Worm (Caenorhabditis elegans) whole organism, L4 larva: ENCODE measurements around the gene vamp-8.

ENCODE experiments used
- F49E8.2 ChIP-seq: sonication (generic microtip); optimal IDR thresholded peaks from 2 replicates; lab custom pipeline; 2016; ENCODE audit warnings: missing compliant biosample characterization, mild to moderate bottlenecking, missing genetic modification characterization, borderline replicate concordance
- lin-38 ChIP-seq: fragments of 200-800 bp; sonication (Bioruptor generic); IDR thresholded peaks from 2 replicates; pipeline ENCODE4 v1.3.6; 2022; ENCODE audit warnings: missing genetic modification reagents, missing genetic modification characterization, missing compliant biosample characterization
- snpc-1.2 ChIP-seq: fragments of 200-800 bp; sonication (Bioruptor generic); IDR thresholded peaks from 2 replicates; pipeline ENCODE4 v1.3.6; 2022; ENCODE audit warnings: missing genetic modification reagents, missing genetic modification characterization, missing compliant biosample characterization

vamp-8 gene

DNA sequence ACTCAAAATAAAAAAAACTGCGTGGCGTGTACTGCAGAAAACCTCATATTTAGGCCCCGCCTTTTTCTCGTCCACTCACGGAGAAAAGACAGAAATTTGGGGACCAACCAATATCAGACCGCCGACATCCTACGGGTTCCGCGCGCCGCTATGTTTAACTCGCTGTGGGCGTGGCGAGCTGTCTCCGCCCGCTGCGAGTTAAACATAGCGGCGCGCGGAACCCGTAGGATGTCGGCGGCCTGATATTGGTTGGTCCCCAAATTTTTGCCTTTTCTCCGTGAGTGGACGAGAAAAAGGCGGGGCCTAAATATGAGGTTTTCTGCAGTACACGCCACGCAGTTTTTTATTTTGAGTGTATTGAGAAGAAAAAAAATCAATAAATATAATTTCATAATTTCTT is 50.5 kb downstream of the vamp-8 start:
- peak; percentile 13 for TF ChIP-seq F49E8.2 (tag; lab: Kevin White, UChicago)
- TF ChIP-seq snpc-1.2: peak; percentile 93
- 0 out of 2 replicates have a peak, but pooled peaks have one; percentile 20 for TF ChIP-seq lin-38
